Worm (Caenorhabditis elegans) whole organism, L4/young adult: ENCODE data around the gene R04E5.7.

ENCODE experiments used
- dao-5 ChIP-seq: sonication (generic microtip); optimal IDR thresholded peaks from 2 replicates; lab custom pipeline; 2016; ENCODE audit warnings: missing genotype, missing genetic modification characterization, moderate library complexity, missing compliant biosample characterization
- him-1 ChIP-seq: sonication (generic microtip); optimal IDR thresholded peaks from 2 replicates; lab custom pipeline; 2016; ENCODE audit warnings: missing genotype, missing genetic modification reagents, missing genetic modification characterization, missing compliant biosample characterization

DNA sequence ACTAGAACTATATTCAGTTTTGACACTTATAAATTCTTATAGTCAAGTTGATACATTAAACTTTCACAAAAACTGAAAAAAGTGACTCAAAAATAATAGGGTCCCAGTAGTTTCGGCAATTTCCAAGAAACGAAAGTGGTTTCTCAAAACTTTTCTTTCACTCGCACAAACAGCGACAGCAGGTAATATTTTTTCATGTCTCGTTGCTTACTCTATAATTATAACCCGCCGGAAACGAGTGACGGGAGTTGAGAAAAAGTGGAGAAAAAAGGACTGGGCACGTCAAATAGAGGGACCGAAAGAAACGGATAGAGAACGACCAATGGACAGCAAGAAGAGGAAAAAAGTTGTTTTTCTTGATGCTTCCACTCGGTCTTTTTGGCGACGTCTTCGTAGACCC is 2.9 kb upstream of the R04E5.7 start:
- no peak for TF ChIP-seq him-1 (tag; lab: Kevin White, UChicago)
- no peak for TF ChIP-seq dao-5
